Fruit fly (Drosophila melanogaster): Measurements from ENCODE around the gene Muc30E.

Muc30E gene

dm6 chr2L:9924765-9925164 lies 21.8 kb upstream of the Muc30E start, which contains the start of the genes TbCMF46 and CG42366:
Gene TbCMF46, minus strand, starts transcription at chr2L:9924865.
Gene CG42366, plus strand, starts transcription at chr2L:9925161.
- no peak for TF ChIP-seq psq (optimal IDR thresholded peaks at IDR 0.05)
- no peak for TF ChIP-seq Sin3A (optimal IDR thresholded peaks at IDR 0.05)
- TF ChIP-seq h (optimal IDR thresholded peaks at IDR 0.05), result no peak
- TF ChIP-seq ttk (optimal IDR thresholded peaks at IDR 0.05), result no peak
- TF ChIP-seq insv (optimal IDR thresholded peaks at IDR 0.05), result no peak
- no peak for TF ChIP-seq Myc (optimal IDR thresholded peaks at IDR 0.05)

dm6 chr2L:9921401-9921800 lies 18.5 kb upstream of the Muc30E start, which contains the start of gene CG4592:
Gene CG4592, plus strand, starts transcription at chr2L:9921633.
- TF ChIP-seq insv (optimal IDR thresholded peaks at IDR 0.05), result no peak
- TF ChIP-seq h (optimal IDR thresholded peaks at IDR 0.05), result no peak
- TF ChIP-seq psq (optimal IDR thresholded peaks at IDR 0.05), result no peak
- TF ChIP-seq Sin3A (optimal IDR thresholded peaks at IDR 0.05), result no peak
- TF ChIP-seq Myc (optimal IDR thresholded peaks at IDR 0.05), result no peak
- TF ChIP-seq ttk (optimal IDR thresholded peaks at IDR 0.05), result no peak

dm6 chr2L:9919949-9920348 lies 17.0 kb upstream of the Muc30E start, which contains the start of gene CG4594:
Gene CG4594, plus strand, starts transcription at chr2L:9920160.
- no peak for TF ChIP-seq psq (optimal IDR thresholded peaks at IDR 0.05)

dm6 chr2L:9919218-9919617 lies 16.3 kb upstream of the Muc30E start:
- TF ChIP-seq Myc (optimal IDR thresholded peaks at IDR 0.05) (no peak), Sin3A (optimal IDR thresholded peaks at IDR 0.05) (no peak), psq (optimal IDR thresholded peaks at IDR 0.05) (no peak), insv (optimal IDR thresholded peaks at IDR 0.05) (no peak), ttk (optimal IDR thresholded peaks at IDR 0.05) (no peak), h (optimal IDR thresholded peaks at IDR 0.05) (no peak)

dm6 chr2L:9918020-9918959 lies 15.4 kb upstream of the Muc30E start, which contains the start of the genes CG5885 and CG4598:
Gene CG5885, minus strand, starts transcription at chr2L:9918330.
Gene CG4598, plus strand, starts transcription at chr2L:9918618.
- TF ChIP-seq insv (optimal IDR thresholded peaks at IDR 0.05) (no peak), ttk (optimal IDR thresholded peaks at IDR 0.05) (no peak), Myc (optimal IDR thresholded peaks at IDR 0.05) (no peak), Sin3A (optimal IDR thresholded peaks at IDR 0.05) (no peak), h (optimal IDR thresholded peaks at IDR 0.05) (no peak), psq (optimal IDR thresholded peaks at IDR 0.05) (no peak)

dm6 chr2L:9915011-9915850 lies 12.3 kb upstream of the Muc30E start, which contains the start of gene yip2:
Gene yip2, plus strand, starts transcription at chr2L:9915253.
- no peak for TF ChIP-seq psq (optimal IDR thresholded peaks at IDR 0.05)
- no peak for TF ChIP-seq insv (optimal IDR thresholded peaks at IDR 0.05)

dm6 chr2L:9912570-9913260 lies 9.8 kb upstream of the Muc30E start, which contains the start of the genes Etl1 and Srp54:
Gene Etl1, minus strand, starts transcription at chr2L:9912608.
Gene Srp54, plus strand, starts transcription at chr2L:9912911.
- TF ChIP-seq Sin3A (optimal IDR thresholded peaks at IDR 0.05) (no peak), h (optimal IDR thresholded peaks at IDR 0.05) (no peak), ttk (optimal IDR thresholded peaks at IDR 0.05) (no peak), Myc (optimal IDR thresholded peaks at IDR 0.05) (no peak), insv (optimal IDR thresholded peaks at IDR 0.05) (no peak), psq (optimal IDR thresholded peaks at IDR 0.05) (no peak)

- TF ChIP-seq psq (optimal IDR thresholded peaks at IDR 0.05), result no peak
- TF ChIP-seq h (optimal IDR thresholded peaks at IDR 0.05), result no peak
- TF ChIP-seq Myc (optimal IDR thresholded peaks at IDR 0.05), result no peak
- TF ChIP-seq ttk (optimal IDR thresholded peaks at IDR 0.05), result no peak
- TF ChIP-seq Sin3A (optimal IDR thresholded peaks at IDR 0.05), result no peak
Measured at dm6 chr2L:9911783-9912182, 8.9 kb upstream of the Muc30E start.

- TF ChIP-seq insv (optimal IDR thresholded peaks at IDR 0.05) (no peak), Sin3A (optimal IDR thresholded peaks at IDR 0.05) (no peak), h (optimal IDR thresholded peaks at IDR 0.05) (no peak), Myc (optimal IDR thresholded peaks at IDR 0.05) (no peak), ttk (optimal IDR thresholded peaks at IDR 0.05) (no peak)
Measured at dm6 chr2L:9908468-9908967, 5.6 kb upstream of the Muc30E start, which contains the start of gene CG13124. Gene CG13124, minus strand, starts transcription at chr2L:9908633.

- TF ChIP-seq ttk (optimal IDR thresholded peaks at IDR 0.05) (no peak), insv (optimal IDR thresholded peaks at IDR 0.05) (no peak), h (optimal IDR thresholded peaks at IDR 0.05) (no peak), psq (optimal IDR thresholded peaks at IDR 0.05) (no peak), Sin3A (optimal IDR thresholded peaks at IDR 0.05) (no peak), Myc (optimal IDR thresholded peaks at IDR 0.05) (no peak)
Measured at dm6 chr2L:9907320-9908256, 4.7 kb upstream of the Muc30E start.

Data from Kc167 (cell line).